Fruit fly (Drosophila melanogaster) whole organism, embryonic: Measurements from ENCODE around the gene CG11975.

Source experiments
- Atf-2 ChIP-seq: fragments of 200-800 bp; sonication (Bioruptor generic); optimal IDR thresholded peaks from 2 replicates; lab custom pipeline; 2016; ENCODE audit warnings: missing biosample characterization, missing genetic modification characterization
- Atf6 ChIP-seq: fragments of 200-800 bp; sonication (Bioruptor generic); IDR thresholded peaks from 2 replicates; pipeline ENCODE4 v1.3.6; 2022; ENCODE audit warnings: missing biosample characterization, missing genetic modification characterization
- C15 ChIP-seq: fragments of 200-800 bp; sonication (Bioruptor generic); IDR thresholded peaks from 3 replicates; pipeline ENCODE4 v1.3.6; 2022; ENCODE audit warnings: missing biosample characterization, missing genetic modification characterization
- CG11085 ChIP-seq: fragments of 200-800 bp; sonication (Bioruptor generic); IDR thresholded peaks from 2 replicates; pipeline ENCODE4 v1.3.6; 2022; ENCODE audit warnings: missing biosample characterization, missing genetic modification characterization
- CG11247 ChIP-seq: fragments of 200-800 bp; sonication (Bioruptor generic); IDR thresholded peaks from 2 replicates; pipeline ENCODE4 v1.3.6; 2022; ENCODE audit warnings: missing biosample characterization, missing genetic modification characterization
- CG12071 ChIP-seq: fragments of 200-800 bp; sonication (Bioruptor generic); optimal IDR thresholded peaks from 3 replicates; lab custom pipeline; 2018; ENCODE audit warnings: missing biosample characterization, mild to moderate bottlenecking, missing genetic modification characterization
- CG15601 ChIP-seq: fragments of 200-800 bp; sonication (Bioruptor generic); optimal IDR thresholded peaks from 3 replicates; lab custom pipeline; 2019; ENCODE audit warnings: missing biosample characterization, mild to moderate bottlenecking, missing genetic modification characterization, moderate library complexity
- CG15696 ChIP-seq: fragments of 200-800 bp; sonication (Bioruptor generic); optimal IDR thresholded peaks from 2 replicates; lab custom pipeline; 2019; ENCODE audit warnings: missing biosample characterization, mild to moderate bottlenecking, missing genetic modification characterization, moderate library complexity
- CG1602 ChIP-seq: fragments of 200-800 bp; sonication (Bioruptor generic); optimal IDR thresholded peaks from 3 replicates; lab custom pipeline; 2016; ENCODE audit warnings: missing biosample characterization, missing genetic modification characterization
- CG17186 ChIP-seq: fragments of 200-800 bp; sonication (Bioruptor generic); optimal IDR thresholded peaks from 3 replicates; lab custom pipeline; 2017; ENCODE audit warnings: missing biosample characterization, missing genetic modification reagents, missing genetic modification characterization
- CG17568 ChIP-seq: fragments of 200-800 bp; sonication (Bioruptor generic); optimal IDR thresholded peaks from 2 replicates; lab custom pipeline; 2018; ENCODE audit warnings: missing biosample characterization, mild to moderate bottlenecking, missing genetic modification characterization, moderate library complexity
- CG18476 ChIP-seq: fragments of 200-800 bp; sonication (Bioruptor generic); optimal IDR thresholded peaks from 2 replicates; lab custom pipeline; 2016; ENCODE audit warnings: missing biosample characterization, mild to moderate bottlenecking, missing genetic modification characterization
- CG2712 ChIP-seq: fragments of 200-800 bp; optimal IDR thresholded peaks from 3 replicates; lab custom pipeline; 2019; ENCODE audit warnings: missing biosample characterization, mild to moderate bottlenecking, missing genetic modification characterization, moderate library complexity
- CG6813 ChIP-seq: fragments of 200-800 bp; sonication (Bioruptor generic); optimal IDR thresholded peaks from 2 replicates; lab custom pipeline; 2017; ENCODE audit warnings: missing biosample characterization, missing genetic modification characterization, mild to moderate bottlenecking, moderate library complexity, missing genetic modification reagents
- CG8359 ChIP-seq: fragments of 200-800 bp; sonication (Bioruptor generic); optimal IDR thresholded peaks from 2 replicates; lab custom pipeline; 2017; ENCODE audit warnings: missing biosample characterization, mild to moderate bottlenecking, missing genetic modification characterization, borderline replicate concordance
- CG8765 ChIP-seq: fragments of 200-800 bp; sonication (Bioruptor generic); IDR thresholded peaks from 2 replicates; pipeline ENCODE4 v1.3.6; 2022; ENCODE audit warnings: missing biosample characterization, missing genetic modification characterization
- CG8944 ChIP-seq: fragments of 200-800 bp; sonication (Bioruptor generic); optimal IDR thresholded peaks from 3 replicates; lab custom pipeline; 2016; ENCODE audit warnings: missing biosample characterization, missing genetic modification characterization
- Dad ChIP-seq: fragments of 200-800 bp; sonication (Bioruptor generic); optimal IDR thresholded peaks from 3 replicates; lab custom pipeline; 2016; ENCODE audit warnings: missing biosample characterization, missing genetic modification characterization
- Dip2 ChIP-seq: fragments of 200-800 bp; sonication (Bioruptor generic); IDR thresholded peaks from 2 replicates; pipeline ENCODE4 v1.3.6; 2022; ENCODE audit warnings: missing biosample characterization, missing genetic modification characterization
- E2f1 ChIP-seq: fragments of 200-800 bp; sonication (Bioruptor generic); IDR thresholded peaks from 2 replicates; pipeline ENCODE4 v1.3.6; 2022; ENCODE audit warnings: missing biosample characterization, missing genetic modification characterization
- Elba2 ChIP-seq: fragments of 200-800 bp; sonication (Bioruptor generic); optimal IDR thresholded peaks from 3 replicates; lab custom pipeline; 2016; ENCODE audit warnings: missing biosample characterization, missing genetic modification characterization
- Gug ChIP-seq: fragments of 200-800 bp; sonication (Bioruptor generic); IDR thresholded peaks from 4 replicates; pipeline ENCODE4 v1.3.6; 2022; ENCODE audit warnings: missing biosample characterization, missing genetic modification characterization
- Hmx ChIP-seq: fragments of 200-800 bp; sonication (Bioruptor generic); optimal IDR thresholded peaks from 2 replicates; lab custom pipeline; 2016; ENCODE audit warnings: missing biosample characterization, missing genetic modification characterization
- Hr78 ChIP-seq, 2 experiments: fragments of 200-800 bp in 1 of 2; fragments of >200 bp in 1 of 2; sonication (Bioruptor generic) in 1 of 2; optimal IDR thresholded peaks; 2 replicates each; lab custom pipeline; 2017 to 2019; ENCODE audit warnings: missing biosample characterization in 2 of 2, missing genetic modification characterization in 2 of 2, mild to moderate bottlenecking in 1 of 2, moderate library complexity in 1 of 2
- Kr ChIP-seq: fragments of 200-800 bp; sonication (Bioruptor generic); optimal IDR thresholded peaks from 2 replicates; lab custom pipeline; 2017; ENCODE audit warnings: missing biosample characterization, mild to moderate bottlenecking, missing genetic modification characterization
- Lhr ChIP-seq: fragments of 200-800 bp; sonication (Bioruptor generic); optimal IDR thresholded peaks from 3 replicates; lab custom pipeline; 2017; ENCODE audit warnings: mild to moderate bottlenecking, missing biosample characterization, missing genetic modification reagents, missing genetic modification characterization
- Opbp ChIP-seq: fragments of 200-800 bp; sonication (Bioruptor generic); IDR thresholded peaks from 3 replicates; pipeline ENCODE4 v1.3.6; 2022; ENCODE audit warnings: missing biosample characterization, missing genetic modification characterization; ENCODE audit not compliant: partially characterized antibody
- PHDP ChIP-seq: fragments of 200-800 bp; sonication (Bioruptor generic); optimal IDR thresholded peaks from 3 replicates; lab custom pipeline; 2018; ENCODE audit warnings: missing biosample characterization, mild to moderate bottlenecking, missing genetic modification characterization, moderate library complexity
- Pdp1 ChIP-seq, 2 experiments: fragments of 200-800 bp; sonication (Bioruptor generic); optimal IDR thresholded peaks; 3 replicates each; lab custom pipeline; 2016; ENCODE audit warnings: missing biosample characterization in 2 of 2, missing genetic modification characterization in 2 of 2, mild to moderate bottlenecking in 1 of 2, moderate library complexity in 1 of 2
- Poxn ChIP-seq: fragments of 200-800 bp; sonication (Bioruptor generic); IDR thresholded peaks from 2 replicates; pipeline ENCODE4 v1.3.6; 2022; ENCODE audit warnings: missing biosample characterization, missing genetic modification characterization
- Sin3A ChIP-seq: fragments of >200 bp; optimal IDR thresholded peaks from 2 replicates; lab custom pipeline; 2018
- Sry-β ChIP-seq: fragments of 200-800 bp; sonication (Bioruptor generic); optimal IDR thresholded peaks from 2 replicates; lab custom pipeline; 2018; ENCODE audit warnings: missing biosample characterization, mild to moderate bottlenecking, missing genetic modification characterization, moderate library complexity
- Ssrp ChIP-seq: fragments of 200-800 bp; sonication (Bioruptor generic); optimal IDR thresholded peaks from 2 replicates; lab custom pipeline; 2018; ENCODE audit warnings: missing biosample characterization, mild to moderate bottlenecking, missing genetic modification characterization, moderate library complexity
- Usf ChIP-seq: fragments of 200-800 bp; sonication (Bioruptor generic); optimal IDR thresholded peaks from 2 replicates; lab custom pipeline; 2017; ENCODE audit warnings: missing genotype, missing biosample characterization, missing genetic modification characterization
- YL-1 ChIP-seq: fragments of 200-800 bp; sonication (Bioruptor generic); optimal IDR thresholded peaks from 3 replicates; lab custom pipeline; 2017; ENCODE audit warnings: missing biosample characterization, mild to moderate bottlenecking, missing genetic modification characterization
- bcd ChIP-seq: fragments of 200-800 bp; sonication (Bioruptor generic); optimal IDR thresholded peaks from 2 replicates; lab custom pipeline; 2017; ENCODE audit warnings: missing biosample characterization, mild to moderate bottlenecking, missing genetic modification characterization
- chn ChIP-seq: fragments of 200-800 bp; sonication (Bioruptor generic); optimal IDR thresholded peaks from 2 replicates; lab custom pipeline; 2016; ENCODE audit warnings: missing biosample characterization, missing genetic modification characterization
- dysf ChIP-seq: fragments of 200-800 bp; sonication (Bioruptor generic); IDR thresholded peaks from 3 replicates; pipeline ENCODE4 v1.3.6; 2022; ENCODE audit warnings: missing biosample characterization, missing genetic modification characterization
- exex ChIP-seq: fragments of 200-800 bp; sonication (Bioruptor generic); optimal IDR thresholded peaks from 4 replicates; lab custom pipeline; 2018; ENCODE audit warnings: missing biosample characterization, mild to moderate bottlenecking, missing genetic modification characterization, moderate library complexity
- fd96Cb ChIP-seq: fragments of 200-800 bp; sonication (Bioruptor generic); optimal IDR thresholded peaks from 2 replicates; lab custom pipeline; 2018; ENCODE audit warnings: missing biosample characterization, mild to moderate bottlenecking, missing genetic modification characterization, moderate library complexity
- hbn ChIP-seq: fragments of 200-800 bp; sonication (Bioruptor generic); IDR thresholded peaks from 2 replicates; pipeline ENCODE4 v1.3.6; 2022; ENCODE audit warnings: missing biosample characterization, missing genetic modification characterization; ENCODE audit not compliant: partially characterized antibody
- ind ChIP-seq: fragments of 200-800 bp; sonication (Bioruptor generic); optimal IDR thresholded peaks from 3 replicates; lab custom pipeline; 2016; ENCODE audit warnings: missing biosample characterization, missing genetic modification characterization
- knrl ChIP-seq: fragments of 200-800 bp; sonication (Bioruptor generic); IDR thresholded peaks from 3 replicates; pipeline ENCODE4 v1.3.6; 2022; ENCODE audit warnings: missing biosample characterization, missing genetic modification characterization; ENCODE audit not compliant: partially characterized antibody
- lilli ChIP-seq: fragments of 200-800 bp; sonication (Bioruptor generic); optimal IDR thresholded peaks from 3 replicates; lab custom pipeline; 2016; ENCODE audit warnings: missing biosample characterization, missing genetic modification characterization
- lola ChIP-seq, 3 experiments: fragments of >200 bp in 2 of 3; fragments of 200-800 bp in 1 of 3; sonication (Bioruptor generic) in 1 of 3; optimal IDR thresholded peaks; 2 replicates each; lab custom pipeline; 2017 to 2019; ENCODE audit warnings: missing biosample characterization in 3 of 3, missing genetic modification characterization in 3 of 3, mild to moderate bottlenecking in 1 of 3, moderate library complexity in 1 of 3
- mld ChIP-seq: fragments of 200-800 bp; sonication (Bioruptor generic); IDR thresholded peaks from 3 replicates; pipeline ENCODE4 v1.3.6; 2022; ENCODE audit warnings: missing biosample characterization, missing genetic modification characterization; ENCODE audit not compliant: partially characterized antibody
- pan ChIP-seq, 4 experiments: fragments of >200 bp in 3 of 4; fragments of 200-800 bp in 1 of 4; sonication (Bioruptor generic) in 1 of 4; optimal IDR thresholded peaks in 3 of 4; IDR thresholded peaks in 1 of 4; 2 replicates each; pipeline versions ENCODE4 v1.3.6 to Lab custom; 2017 to 2022; ENCODE audit warnings: missing biosample characterization in 2 of 4, missing genetic modification characterization in 2 of 4, mixed read lengths in 1 of 4
- sc ChIP-seq, 3 experiments: fragments of >200 bp in 2 of 3; fragments of 200-800 bp in 1 of 3; sonication (Bioruptor generic) in 1 of 3; optimal IDR thresholded peaks; 2 replicates in 2 of 3; 3 replicates in 1 of 3; lab custom pipeline; 2017; ENCODE audit warnings: mild to moderate bottlenecking in 1 of 3, missing biosample characterization in 1 of 3, missing genetic modification characterization in 1 of 3, missing genetic modification reagents in 1 of 3
- sim ChIP-seq: fragments of 200-800 bp; sonication (Bioruptor generic); IDR thresholded peaks from 2 replicates; pipeline ENCODE4 v1.3.6; 2022; ENCODE audit warnings: missing biosample characterization, missing genetic modification characterization

CG11975 gene

dm6 chr3R:9039448-9039847 lies 46.4 kb downstream of the CG11975 start, which contains the start of gene neur (continued):
- TF ChIP-seq Opbp (GFP tag; lab: Robert Waterston, UW): peak; percentile 78
- TF ChIP-seq CG12071 (GFP tag; lab: Kevin White, UChicago): no peak
- TF ChIP-seq Dip2: no peak
- TF ChIP-seq Gug (GFP tag; lab: Robert Waterston, UW): no peak
- TF ChIP-seq CG1602: peak; percentile 2
- TF ChIP-seq sc (optimal IDR thresholded peaks at IDR 0.05; lab: Kevin White, UChicago): no peak
- no peak for TF ChIP-seq sc (GFP tag; optimal IDR thresholded peaks at IDR 0.05; lab: Kevin White, UChicago)
- TF ChIP-seq Elba2: no peak
- TF ChIP-seq Atf6 (GFP tag; lab: Robert Waterston, UW): no peak
- peak; percentile 82 for TF ChIP-seq knrl (GFP tag; lab: Robert Waterston, UW)
- peak; percentile 35 for TF ChIP-seq lilli
- peak; percentile 50 for TF ChIP-seq CG15601 (tag; lab: Kevin White, UChicago)
- 0 out of 2 replicates have a peak, but pooled peaks have one; percentile 18 for TF ChIP-seq hbn (GFP tag; lab: Robert Waterston, UW)
- no peak for TF ChIP-seq CG8765 (GFP tag; lab: Robert Waterston, UW)
- no peak for TF ChIP-seq Kr (GFP tag; lab: Kevin White, UChicago)
- peak in 1 of 3 experiments; percentile 23 for TF ChIP-seq lola (GFP tag; optimal IDR thresholded peaks at IDR 0.05; lab: Kevin White, UChicago)
- peak; percentile 42 for TF ChIP-seq CG2712
- TF ChIP-seq PHDP: peak; percentile 13
- TF ChIP-seq CG8359 (GFP tag; lab: Kevin White, UChicago): no peak
- no peak for TF ChIP-seq sim (GFP tag; lab: Robert Waterston, UW)
- no peak for TF ChIP-seq CG11247 (GFP tag; lab: Robert Waterston, UW)
- TF ChIP-seq Sry-β: no peak
- TF ChIP-seq chn (GFP tag; lab: Kevin White, UChicago): peak; percentile 27
- TF ChIP-seq ind (GFP tag; lab: Kevin White, UChicago): no peak
- no peak; the same call in 2 of the 3 replicates for TF ChIP-seq dysf (GFP tag; lab: Robert Waterston, UW)
- TF ChIP-seq CG15696 (tag; lab: Kevin White, UChicago): no peak
- no peak for TF ChIP-seq CG18476 (GFP tag; lab: Kevin White, UChicago)
- no peak for TF ChIP-seq CG6813
- TF ChIP-seq Ssrp (tag; lab: Kevin White, UChicago): peak; percentile 2
- TF ChIP-seq Dad (GFP tag; lab: Kevin White, UChicago): no peak
- no peak for TF ChIP-seq Usf (GFP tag; lab: Kevin White, UChicago)
- peak in 1 of 2 experiments; percentile 47 for TF ChIP-seq Pdp1 (GFP tag; optimal IDR thresholded peaks at IDR 0.05; lab: Kevin White, UChicago)
- TF ChIP-seq CG8944: no peak
- no peak for TF ChIP-seq pan (optimal IDR thresholded peaks at IDR 0.05; lab: Kevin White, UChicago)
- TF ChIP-seq pan (GFP tag; optimal IDR thresholded peaks at IDR 0.05 in 1 of 2, IDR thresholded peaks at IDR 0.05 in 1 of 2): no peak
- no peak for TF ChIP-seq fd96Cb (tag; lab: Kevin White, UChicago)
- TF ChIP-seq Hr78 (GFP tag; optimal IDR thresholded peaks at IDR 0.05; lab: Kevin White, UChicago): no peak
- TF ChIP-seq YL-1 (GFP tag; lab: Kevin White, UChicago): peak; percentile 58
- TF ChIP-seq mld (GFP tag; lab: Robert Waterston, UW): 0 out of 3 replicates have a peak, but pooled peaks have one; percentile 11
- peak; percentile 38 for TF ChIP-seq CG17186 (GFP tag; lab: Kevin White, UChicago)
- TF ChIP-seq C15 (GFP tag; lab: Robert Waterston, UW): no peak
- no peak for TF ChIP-seq CG17568
- peak; percentile 88 for TF ChIP-seq Sin3A (lab: Kevin White, UChicago)
- TF ChIP-seq CG11085 (GFP tag; lab: Robert Waterston, UW): no peak
- no peak for TF ChIP-seq Poxn (GFP tag; lab: Robert Waterston, UW)
- no peak for TF ChIP-seq Atf-2
- TF ChIP-seq bcd (GFP tag; lab: Kevin White, UChicago): peak; percentile 58
- no peak for TF ChIP-seq exex
- no peak for TF ChIP-seq Hmx (GFP tag; lab: Kevin White, UChicago)
- peak; percentile 83 for TF ChIP-seq Lhr (GFP tag; lab: Kevin White, UChicago)
- TF ChIP-seq E2f1 (GFP tag; lab: Robert Waterston, UW): no peak
